Worm (Caenorhabditis elegans): ENCODE measurements around the gene T23F2.5.

Gene T23F2.5

DNA sequence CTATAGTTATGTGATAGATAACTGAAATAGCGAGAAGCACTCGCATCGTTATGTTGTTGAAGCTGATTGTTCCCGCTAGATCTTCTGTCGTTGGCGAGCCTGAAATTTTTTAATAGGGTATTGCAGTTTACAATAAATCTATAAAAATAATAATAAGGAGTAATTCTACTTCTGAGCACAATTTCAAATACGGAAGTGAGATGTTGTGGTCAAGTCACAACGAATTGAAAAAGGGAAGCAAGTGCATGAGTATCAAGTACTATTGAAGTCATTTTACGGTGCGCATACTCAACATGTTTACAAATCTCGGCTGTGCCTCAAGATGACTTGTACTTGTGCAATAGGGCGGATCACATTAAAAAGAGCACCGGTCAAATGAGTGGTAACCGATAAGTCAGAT, 21.5 kb upstream of the T23F2.5 start, which contains the start of gene lgx-1:
TSS of gene lgx-1 (minus strand) at position 101 of the 400 bp plus-strand sequence.
- TF ChIP-seq F13C5.2 (tag; optimal IDR thresholded peaks at IDR 0.05) (no peak), aly-1 (tag; optimal IDR thresholded peaks at IDR 0.05) (no peak)

DNA sequence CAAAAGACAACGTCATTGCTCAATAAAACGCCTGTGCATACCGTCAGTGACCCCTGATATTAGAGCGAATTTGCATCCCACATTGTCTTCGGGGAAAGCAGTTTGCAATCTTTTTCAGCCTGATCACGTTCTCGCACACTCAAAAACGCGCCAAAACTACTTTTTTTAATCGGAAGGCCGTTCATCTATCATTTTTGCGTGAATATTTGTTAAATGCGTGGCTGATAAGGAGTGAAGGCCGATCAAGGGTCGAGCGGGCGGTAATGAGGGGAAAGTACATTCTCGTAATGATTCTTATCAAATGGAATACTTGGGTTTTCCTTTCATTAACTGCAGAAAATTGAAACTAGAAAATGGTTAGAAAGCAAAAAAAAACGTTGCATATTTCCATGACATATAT, 7.3 kb upstream of the T23F2.5 start:
- TF ChIP-seq B0310.2 (tag; optimal IDR thresholded peaks at IDR 0.05) (no peak), ama-1 (optimal IDR thresholded peaks at IDR 0.05) (no peak), ceh-13 (GFP tag; optimal IDR thresholded peaks at IDR 0.05) (no peak), F13C5.2 (tag; optimal IDR thresholded peaks at IDR 0.05) (no peak), scrt-1 (GFP tag; IDR thresholded peaks at IDR 0.05) (no peak)

DNA sequence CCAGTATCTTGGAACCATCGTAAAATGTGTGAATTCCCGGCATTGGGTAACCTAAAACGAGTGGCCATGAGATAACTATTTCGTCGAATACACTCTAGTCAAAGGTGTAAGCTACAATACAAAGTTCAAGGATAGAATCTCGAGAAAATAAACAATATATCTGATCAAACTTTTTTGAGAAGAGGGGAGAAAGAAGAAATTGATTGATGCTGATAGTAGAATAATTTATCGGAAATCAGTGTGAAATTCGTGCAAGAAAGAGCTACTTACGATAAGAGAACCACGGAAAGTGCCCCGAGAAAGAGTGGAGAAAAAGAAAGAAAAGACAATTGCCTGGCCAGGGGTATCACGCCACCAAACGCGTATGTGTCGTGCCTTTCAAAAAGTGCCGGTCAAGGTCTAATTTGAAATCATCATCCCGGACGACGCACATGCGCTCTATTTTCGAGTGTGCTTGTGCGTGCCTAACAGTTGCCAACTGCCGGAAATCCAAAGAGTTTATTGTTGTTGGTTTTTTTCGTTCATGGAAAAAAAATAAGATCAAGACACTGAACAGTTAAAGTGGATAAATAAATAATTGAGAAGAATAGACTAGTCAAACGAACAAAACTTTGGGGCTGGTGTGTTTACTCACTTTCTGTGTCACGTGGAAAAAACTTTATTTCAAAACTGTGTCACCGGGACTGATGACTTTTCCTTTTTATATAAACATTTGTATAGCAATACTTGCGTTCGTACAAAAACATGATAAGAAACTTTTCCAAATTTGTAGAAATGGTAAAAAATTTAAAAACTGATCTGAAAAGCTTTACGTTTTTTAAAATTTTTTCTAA, 6.0 kb upstream of the T23F2.5 start, which contains the start of gene mboa-3:
TSS of gene mboa-3 (minus strand) at position 51 of the 833 bp plus-strand sequence.
- no peak for TF ChIP-seq flt-1 (GFP tag; IDR thresholded peaks at IDR 0.05)
- TF ChIP-seq hmg-4 (GFP tag; optimal IDR thresholded peaks at IDR 0.05), result no peak
- no peak for TF ChIP-seq pes-1 (GFP tag; IDR thresholded peaks at IDR 0.05)
- no peak for TF ChIP-seq ceh-13 (GFP tag; optimal IDR thresholded peaks at IDR 0.05)
- no peak for TF ChIP-seq ama-1 (optimal IDR thresholded peaks at IDR 0.05)
- TF ChIP-seq hnd-1 (tag; optimal IDR thresholded peaks at IDR 0.05), result no peak
- TF ChIP-seq sea-1 (GFP tag; conservative IDR thresholded peaks at IDR 0.05), result no peak
- no peak for TF ChIP-seq tra-4 (tag; optimal IDR thresholded peaks at IDR 0.05)
- TF ChIP-seq B0310.2 (tag; optimal IDR thresholded peaks at IDR 0.05), result no peak
- no peak for TF ChIP-seq ets-7 (tag; optimal IDR thresholded peaks at IDR 0.05)
- no peak for TF ChIP-seq scrt-1 (GFP tag; IDR thresholded peaks at IDR 0.05)
- TF ChIP-seq ceh-36 (tag; optimal IDR thresholded peaks at IDR 0.05), result no peak
- TF ChIP-seq tbx-11 (GFP tag; IDR thresholded peaks at IDR 0.05), result no peak
- TF ChIP-seq aly-1 (tag; optimal IDR thresholded peaks at IDR 0.05), result no peak
- no peak for TF ChIP-seq hmbx-1 (tag; optimal IDR thresholded peaks at IDR 0.05)
- no peak for TF ChIP-seq tbx-37 (GFP tag; conservative IDR thresholded peaks at IDR 0.05)

DNA sequence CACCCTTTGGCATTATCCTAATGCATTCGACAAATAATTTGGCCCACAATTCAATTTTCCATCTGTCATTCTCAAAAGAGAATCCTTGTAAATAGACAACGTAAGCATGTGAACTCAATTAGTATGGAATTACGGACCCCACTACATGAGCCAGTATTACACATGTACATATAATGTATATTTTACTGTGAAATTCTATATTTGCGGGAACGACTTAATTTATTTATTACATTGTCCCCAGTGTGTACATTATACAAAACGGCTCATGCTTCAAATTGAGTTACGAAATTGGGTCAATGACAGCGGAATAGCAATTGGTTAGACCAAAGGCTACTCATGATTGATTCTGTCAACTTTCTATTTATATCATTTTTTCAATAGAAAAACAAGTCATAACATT, 2.6 kb upstream of the T23F2.5 start:
- TF ChIP-seq ama-1 (optimal IDR thresholded peaks at IDR 0.05), result no peak

DNA sequence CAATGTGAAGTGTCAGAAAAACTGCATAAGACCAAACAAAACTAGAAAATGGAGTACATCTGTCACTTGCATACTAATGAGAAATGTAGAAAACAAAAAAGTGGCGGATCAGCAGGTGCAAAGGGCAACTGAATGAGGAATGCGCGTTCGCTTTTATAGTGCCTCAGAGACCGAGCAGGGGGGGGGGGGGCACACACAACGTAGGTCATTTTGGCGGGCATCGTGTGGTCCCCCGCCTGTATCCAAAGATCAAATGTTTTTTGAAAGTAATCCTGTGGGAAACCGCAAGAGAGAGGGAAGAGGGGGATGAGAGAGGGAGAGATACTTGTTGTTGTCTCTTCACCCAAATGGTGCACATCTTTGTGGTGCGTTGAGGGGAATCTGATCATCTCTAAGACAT, 1.4 kb upstream of the T23F2.5 start:
- TF ChIP-seq tra-4 (tag; optimal IDR thresholded peaks at IDR 0.05) (no peak), hmbx-1 (tag; optimal IDR thresholded peaks at IDR 0.05) (no peak), ets-7 (tag; optimal IDR thresholded peaks at IDR 0.05) (no peak), ama-1 (optimal IDR thresholded peaks at IDR 0.05) (no peak), tbx-11 (GFP tag; IDR thresholded peaks at IDR 0.05) (0 out of 2 replicates have a peak, but pooled peaks have one; percentile 11), pes-1 (GFP tag; IDR thresholded peaks at IDR 0.05) (0 out of 2 replicates have a peak, but pooled peaks have one; percentile 22), ceh-36 (tag; optimal IDR thresholded peaks at IDR 0.05) (no peak), hnd-1 (tag; optimal IDR thresholded peaks at IDR 0.05) (no peak), ceh-13 (GFP tag; optimal IDR thresholded peaks at IDR 0.05) (no peak), scrt-1 (GFP tag; IDR thresholded peaks at IDR 0.05) (no peak), tbx-37 (GFP tag; conservative IDR thresholded peaks at IDR 0.05) (no peak), aly-1 (tag; optimal IDR thresholded peaks at IDR 0.05) (peak; percentile 30), flt-1 (GFP tag; IDR thresholded peaks at IDR 0.05) (no peak), sea-1 (GFP tag; conservative IDR thresholded peaks at IDR 0.05) (peak; percentile 65; the same call in 1 of the 2 replicates), F13C5.2 (tag; optimal IDR thresholded peaks at IDR 0.05) (no peak), hmg-4 (GFP tag; optimal IDR thresholded peaks at IDR 0.05) (peak; percentile 82), B0310.2 (tag; optimal IDR thresholded peaks at IDR 0.05) (no peak)

DNA sequence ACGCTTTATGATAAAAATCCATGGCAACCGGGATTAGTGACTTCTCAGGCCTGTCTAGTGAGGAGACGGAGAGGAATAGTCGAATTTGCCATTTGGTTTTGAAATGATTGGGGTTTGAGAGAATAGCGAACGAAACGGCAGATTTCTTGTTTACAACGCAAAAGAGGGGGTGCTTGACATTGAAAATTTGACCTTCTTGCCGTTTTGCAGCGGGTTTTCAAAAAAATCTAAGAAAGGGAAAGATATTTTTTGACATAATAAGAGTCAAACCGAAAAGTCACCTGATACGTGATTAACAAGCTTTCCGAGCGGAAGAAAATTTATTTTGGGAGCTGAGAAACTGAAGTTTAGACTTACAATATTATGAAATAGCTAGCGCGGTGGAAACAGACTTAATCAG, 881 bp upstream of the T23F2.5 start:
- no peak for TF ChIP-seq ama-1 (optimal IDR thresholded peaks at IDR 0.05)
- TF ChIP-seq tbx-11 (GFP tag; IDR thresholded peaks at IDR 0.05), result no peak
- no peak for TF ChIP-seq aly-1 (tag; optimal IDR thresholded peaks at IDR 0.05)
- no peak for TF ChIP-seq tbx-37 (GFP tag; conservative IDR thresholded peaks at IDR 0.05)
- no peak for TF ChIP-seq flt-1 (GFP tag; IDR thresholded peaks at IDR 0.05)

DNA sequence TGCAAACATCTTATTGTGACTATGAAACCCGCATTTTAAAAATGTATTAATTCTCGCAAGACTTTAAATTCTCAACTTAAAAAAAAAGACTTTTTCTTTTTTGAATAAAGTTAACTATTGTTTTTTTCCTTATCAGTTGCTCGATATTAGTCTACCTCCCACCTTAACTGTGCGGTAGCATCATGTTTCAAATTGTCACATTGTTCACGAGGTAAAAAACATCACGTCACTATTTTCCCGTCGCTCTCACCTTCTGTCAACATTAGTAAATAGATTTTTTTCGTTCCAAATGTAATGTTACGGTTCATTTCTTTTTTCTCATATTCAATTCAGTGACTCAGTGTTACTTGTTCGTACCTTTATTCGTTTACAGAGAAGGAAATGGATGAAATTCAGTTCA, 598 bp downstream of the T23F2.5 start:
- no peak for TF ChIP-seq ceh-13 (GFP tag; optimal IDR thresholded peaks at IDR 0.05)
- no peak for TF ChIP-seq F13C5.2 (tag; optimal IDR thresholded peaks at IDR 0.05)
- TF ChIP-seq tra-4 (tag; optimal IDR thresholded peaks at IDR 0.05), result no peak
- no peak for TF ChIP-seq pes-1 (GFP tag; IDR thresholded peaks at IDR 0.05)
- TF ChIP-seq aly-1 (tag; optimal IDR thresholded peaks at IDR 0.05), result no peak
- TF ChIP-seq scrt-1 (GFP tag; IDR thresholded peaks at IDR 0.05), result no peak
- no peak for TF ChIP-seq sea-1 (GFP tag; conservative IDR thresholded peaks at IDR 0.05)
- no peak for TF ChIP-seq hnd-1 (tag; optimal IDR thresholded peaks at IDR 0.05)
- TF ChIP-seq ceh-36 (tag; optimal IDR thresholded peaks at IDR 0.05), result no peak
- no peak for TF ChIP-seq ama-1 (optimal IDR thresholded peaks at IDR 0.05)
- no peak for TF ChIP-seq hmg-4 (GFP tag; optimal IDR thresholded peaks at IDR 0.05)
- no peak for TF ChIP-seq ets-7 (tag; optimal IDR thresholded peaks at IDR 0.05)
- TF ChIP-seq B0310.2 (tag; optimal IDR thresholded peaks at IDR 0.05), result no peak
- TF ChIP-seq hmbx-1 (tag; optimal IDR thresholded peaks at IDR 0.05), result no peak
- no peak for TF ChIP-seq tbx-37 (GFP tag; conservative IDR thresholded peaks at IDR 0.05)
- no peak for TF ChIP-seq tbx-11 (GFP tag; IDR thresholded peaks at IDR 0.05)
- TF ChIP-seq flt-1 (GFP tag; IDR thresholded peaks at IDR 0.05), result no peak

DNA sequence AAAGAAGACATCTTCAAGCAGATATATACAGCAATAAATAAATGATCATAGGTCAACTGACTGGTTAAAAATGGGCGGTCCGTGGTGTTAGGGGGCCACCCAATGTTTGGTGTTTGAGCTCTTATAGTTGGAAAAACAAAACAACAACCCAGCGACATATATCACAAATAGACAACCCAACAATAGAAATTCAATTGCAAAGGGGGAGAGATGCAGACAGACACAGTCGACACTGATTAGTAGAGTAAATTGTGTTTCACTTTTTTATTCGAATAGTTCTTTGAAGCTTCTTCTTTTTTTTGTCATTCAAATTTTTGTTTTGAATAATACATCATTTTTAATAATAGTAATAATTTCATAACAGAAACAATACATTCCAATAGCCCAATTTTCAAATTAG, 1.5 kb downstream of the T23F2.5 start:
- TF ChIP-seq hmbx-1 (tag; optimal IDR thresholded peaks at IDR 0.05), result no peak
- TF ChIP-seq scrt-1 (GFP tag; IDR thresholded peaks at IDR 0.05), result no peak
- TF ChIP-seq B0310.2 (tag; optimal IDR thresholded peaks at IDR 0.05), result no peak
- TF ChIP-seq F13C5.2 (tag; optimal IDR thresholded peaks at IDR 0.05), result no peak
- no peak for TF ChIP-seq tra-4 (tag; optimal IDR thresholded peaks at IDR 0.05)
- no peak for TF ChIP-seq pes-1 (GFP tag; IDR thresholded peaks at IDR 0.05)
- TF ChIP-seq sea-1 (GFP tag; conservative IDR thresholded peaks at IDR 0.05), result no peak
- TF ChIP-seq ceh-36 (tag; optimal IDR thresholded peaks at IDR 0.05), result no peak
- no peak for TF ChIP-seq hmg-4 (GFP tag; optimal IDR thresholded peaks at IDR 0.05)
- no peak for TF ChIP-seq tbx-37 (GFP tag; conservative IDR thresholded peaks at IDR 0.05)
- no peak for TF ChIP-seq hnd-1 (tag; optimal IDR thresholded peaks at IDR 0.05)
- no peak for TF ChIP-seq ceh-13 (GFP tag; optimal IDR thresholded peaks at IDR 0.05)
